Worm (Caenorhabditis elegans): ENCODE data around the gene mtr-4.

DNA sequence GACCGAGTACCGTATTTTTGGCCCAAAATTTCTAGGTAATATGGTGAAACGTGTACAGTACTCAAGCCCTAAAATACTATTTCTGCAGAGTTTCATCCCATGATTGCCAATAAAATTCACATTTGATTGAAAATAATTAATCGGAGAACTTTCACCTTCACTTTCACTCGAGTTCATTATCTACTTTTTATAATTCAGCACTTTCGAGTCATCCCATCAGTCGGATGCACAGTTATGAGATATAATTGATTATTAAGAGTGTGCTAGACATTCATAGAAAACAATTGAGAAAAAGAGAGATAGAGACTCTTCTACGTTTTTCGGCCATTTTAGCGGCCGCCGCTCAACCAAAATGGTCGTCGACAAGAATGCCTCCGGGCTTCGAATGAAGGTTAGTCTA lies 22.8 kb upstream of the mtr-4 start, which contains the start of gene fat-3:
- TF ChIP-seq lsl-1 (GFP tag; optimal IDR thresholded peaks at IDR 0.05), result no peak
- TF ChIP-seq ama-1 (optimal IDR thresholded peaks at IDR 0.05), result no peak
- no peak for TF ChIP-seq ama-1 (GFP tag; optimal IDR thresholded peaks at IDR 0.05)
- TF ChIP-seq mel-28 (tag; optimal IDR thresholded peaks at IDR 0.05; ENCODE audit: borderline replicate concordance), result no peak
- TF ChIP-seq F10E7.11 (tag; optimal IDR thresholded peaks at IDR 0.05), result no peak
- TF ChIP-seq C17E4.6 (GFP tag; IDR thresholded peaks at IDR 0.05), result no peak
- TF ChIP-seq ztf-26 (tag; optimal IDR thresholded peaks at IDR 0.05), result no peak
- no peak for TF ChIP-seq ets-4 (GFP tag; optimal IDR thresholded peaks at IDR 0.05)
- TF ChIP-seq ZK185.1 (tag; optimal IDR thresholded peaks at IDR 0.05; ENCODE audit: poor library complexity, severe bottlenecking), result no peak
- no peak for TF ChIP-seq bed-1 (GFP tag; IDR thresholded peaks at IDR 0.05)
- no peak for TF ChIP-seq nfya-1 (tag; optimal IDR thresholded peaks at IDR 0.05; ENCODE audit: borderline replicate concordance, insufficient read depth)
- TF ChIP-seq B0261.1 (tag; optimal IDR thresholded peaks at IDR 0.05), result no peak
- TF ChIP-seq rpc-1 (optimal IDR thresholded peaks at IDR 0.05), result no peak
- no peak for TF ChIP-seq rpc-1 (tag; optimal IDR thresholded peaks at IDR 0.05)
